Worm (Caenorhabditis elegans) whole organism, early embryonic: ENCODE data around the gene nhr-138.

Source experiments
- ceh-13 ChIP-seq: fragments of 200-800 bp; sonication (Bioruptor generic); optimal IDR thresholded peaks from 2 replicates; lab custom pipeline; 2018; ENCODE audit warnings: mild to moderate bottlenecking, missing genetic modification characterization, missing compliant biosample characterization
- flt-1 ChIP-seq: fragments of 200-800 bp; sonication (Bioruptor generic); IDR thresholded peaks from 2 replicates; pipeline ENCODE4 v1.3.6; 2022; ENCODE audit warnings: missing genetic modification characterization, missing compliant biosample characterization
- hnd-1 ChIP-seq: sonication (generic microtip); optimal IDR thresholded peaks from 2 replicates; lab custom pipeline; 2016; ENCODE audit warnings: missing genetic modification characterization, missing compliant biosample characterization
- pes-1 ChIP-seq: fragments of 200-800 bp; sonication (Bioruptor generic); IDR thresholded peaks from 2 replicates; pipeline ENCODE4 v1.3.6; 2022; ENCODE audit warnings: missing genetic modification reagents, missing genetic modification characterization, missing compliant biosample characterization
- tbx-37 ChIP-seq: fragments of 200-800 bp; sonication (Bioruptor generic); conservative IDR thresholded peaks from 2 replicates; pipeline ENCODE4 v1.3.6; 2022; ENCODE audit warnings: missing genetic modification reagents, missing genetic modification characterization, missing compliant biosample characterization
- tra-4 ChIP-seq: sonication (generic microtip); optimal IDR thresholded peaks from 2 replicates; lab custom pipeline; 2017; ENCODE audit warnings: missing genetic modification characterization, missing compliant biosample characterization

DNA sequence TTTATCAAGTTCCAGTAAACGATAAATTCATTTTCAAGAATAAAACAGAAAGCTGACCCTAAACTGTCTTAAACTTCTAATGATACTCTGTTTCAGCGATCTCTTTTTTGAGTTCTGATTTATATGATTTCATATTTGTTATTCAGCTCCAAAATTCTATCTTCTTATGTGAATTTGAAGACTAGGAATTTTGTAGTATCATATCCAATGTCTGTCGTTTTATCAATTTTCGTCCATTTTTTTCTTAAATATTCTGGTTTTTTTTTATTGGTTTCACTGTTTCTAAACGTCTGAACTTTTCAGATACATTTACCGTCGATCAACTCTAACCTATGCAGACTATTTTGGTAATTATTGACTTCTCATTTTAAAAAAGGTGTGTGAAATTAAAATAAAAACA is at the start of gene nhr-138, which contains the start of gene C28D4.18:
- TF ChIP-seq ceh-13 (GFP tag; lab: Kevin White, UChicago): no peak
- no peak for TF ChIP-seq hnd-1
- no peak for TF ChIP-seq flt-1 (GFP tag; lab: Robert Waterston, UW)
- TF ChIP-seq tbx-37: no peak
- TF ChIP-seq pes-1 (GFP tag; lab: Robert Waterston, UW): no peak
- no peak for TF ChIP-seq tra-4 (tag; lab: Kevin White, UChicago)
